Worm (Caenorhabditis elegans) whole organism, young adult: Measurements from ENCODE around the gene Y102A5C.4.
A peak's percentile ranks its signal among the peaks of the same experiment; 100 is the strongest.

Experiments used
- C06A6.2 ChIP-seq: fragments of 200-800 bp; sonication (Bioruptor generic); conservative IDR thresholded peaks from 2 replicates; pipeline ENCODE4 v1.3.6; 2022; ENCODE audit warnings: missing genetic modification characterization, missing compliant biosample characterization
- F23B12.7 ChIP-seq: sonication (generic microtip); optimal IDR thresholded peaks from 2 replicates; lab custom pipeline; 2017; ENCODE audit warnings: missing genetic modification characterization, mild to moderate bottlenecking, missing compliant biosample characterization, antibody characterized with exemption, moderate library complexity; ENCODE audit not compliant: insufficient read depth
- F39B2.1 ChIP-seq: fragments of 200-800 bp; sonication (Bioruptor generic); IDR thresholded peaks from 2 replicates; pipeline ENCODE4 v1.3.6; 2022; ENCODE audit warnings: missing genetic modification reagents, missing genetic modification characterization, missing compliant biosample characterization
- F52B5.7 ChIP-seq: sonication (generic microtip); optimal IDR thresholded peaks from 2 replicates; lab custom pipeline; 2016; ENCODE audit warnings: mild to moderate bottlenecking, missing genetic modification characterization, missing compliant biosample characterization
- F57A8.1 ChIP-seq: fragments of 200-800 bp; sonication (Bioruptor generic); optimal IDR thresholded peaks from 2 replicates; lab custom pipeline; 2018; ENCODE audit warnings: mild to moderate bottlenecking, missing genetic modification characterization, moderate library complexity, missing compliant biosample characterization
- T07F8.4 ChIP-seq: sonication (generic microtip); optimal IDR thresholded peaks from 2 replicates; lab custom pipeline; 2016; ENCODE audit warnings: mild to moderate bottlenecking, missing genetic modification characterization, moderate library complexity, missing compliant biosample characterization
- Y53F4B.3 ChIP-seq: fragments of 200-800 bp; sonication (Bioruptor generic); IDR thresholded peaks from 2 replicates; pipeline ENCODE4 v1.3.6; 2022; ENCODE audit warnings: missing genetic modification reagents, missing genetic modification characterization, missing compliant biosample characterization
- ZK185.1 ChIP-seq: sonication (generic microtip); optimal IDR thresholded peaks from 2 replicates; lab custom pipeline; 2016; ENCODE audit warnings: mild to moderate bottlenecking, missing genetic modification characterization, missing compliant biosample characterization; ENCODE audit not compliant: poor library complexity, severe bottlenecking
- akir-1 ChIP-seq: fragments of 200-800 bp; sonication (Bioruptor generic); optimal IDR thresholded peaks from 2 replicates; lab custom pipeline; 2018; ENCODE audit warnings: mild to moderate bottlenecking, missing genetic modification characterization, moderate library complexity, missing compliant biosample characterization
- bed-1 ChIP-seq: fragments of 200-800 bp; sonication (Bioruptor generic); IDR thresholded peaks from 2 replicates; pipeline ENCODE4 v1.3.6; 2022; ENCODE audit warnings: missing genetic modification reagents, missing genetic modification characterization, missing compliant biosample characterization
- cebp-2 ChIP-seq: fragments of 200-800 bp; sonication (Bioruptor generic); IDR thresholded peaks from 2 replicates; pipeline ENCODE4 v1.3.6; 2022; ENCODE audit warnings: missing genetic modification characterization, missing compliant biosample characterization
- ceh-100 ChIP-seq: fragments of 200-800 bp; sonication (Bioruptor generic); IDR thresholded peaks from 2 replicates; pipeline ENCODE4 v1.3.6; 2022; ENCODE audit warnings: missing genetic modification reagents, missing genetic modification characterization, missing compliant biosample characterization
- ceh-27 ChIP-seq: fragments of 200-800 bp; sonication (Bioruptor generic); optimal IDR thresholded peaks from 2 replicates; lab custom pipeline; 2018; ENCODE audit warnings: mild to moderate bottlenecking, missing genetic modification characterization, moderate library complexity, missing compliant biosample characterization
- ceh-40 ChIP-seq: fragments of 200-800 bp; sonication (Bioruptor generic); IDR thresholded peaks from 2 replicates; pipeline ENCODE4 v1.3.6; 2022; ENCODE audit warnings: missing genetic modification characterization, missing compliant biosample characterization
- egl-18 ChIP-seq: fragments of 200-800 bp; sonication (Bioruptor generic); IDR thresholded peaks from 2 replicates; pipeline ENCODE4 v1.3.6; 2022; ENCODE audit warnings: missing genetic modification reagents, missing genetic modification characterization, missing compliant biosample characterization
- gei-17 ChIP-seq: fragments of 200-800 bp; sonication (Bioruptor generic); optimal IDR thresholded peaks from 2 replicates; lab custom pipeline; 2018; ENCODE audit warnings: mild to moderate bottlenecking, missing genetic modification characterization, missing compliant biosample characterization
- him-1 ChIP-seq: sonication (generic microtip); optimal IDR thresholded peaks from 2 replicates; lab custom pipeline; 2016; ENCODE audit warnings: missing genotype, missing genetic modification reagents, missing genetic modification characterization, missing compliant biosample characterization
- let-526 ChIP-seq: fragments of 200-800 bp; sonication (Bioruptor generic); IDR thresholded peaks from 2 replicates; pipeline ENCODE4 v1.3.6; 2022; ENCODE audit warnings: missing genetic modification reagents, missing genetic modification characterization, missing compliant biosample characterization
- nfyb-1 ChIP-seq: fragments of 200-800 bp; sonication (Bioruptor generic); IDR thresholded peaks from 2 replicates; pipeline ENCODE4 v1.3.6; 2022; ENCODE audit warnings: missing genetic modification reagents, missing genetic modification characterization, missing compliant biosample characterization
- nhr-80 ChIP-seq: sonication (generic microtip); optimal IDR thresholded peaks from 2 replicates; lab custom pipeline; 2016; ENCODE audit warnings: missing genetic modification characterization, missing compliant biosample characterization
- pha-4 ChIP-seq: fragments of 150-350 bp; sonication (generic microtip); optimal IDR thresholded peaks from 2 replicates; lab custom pipeline; 2014; ENCODE audit warnings: missing biosample characterization, missing genetic modification reagents, missing genetic modification characterization
- snpc-1.1 ChIP-seq: sonication (generic microtip); optimal IDR thresholded peaks from 2 replicates; lab custom pipeline; 2017; ENCODE audit warnings: missing genetic modification characterization, mild to moderate bottlenecking, missing compliant biosample characterization, antibody characterized with exemption, moderate library complexity, missing genotype, missing genetic modification reagents; ENCODE audit not compliant: insufficient read depth
- snpc-3.4 ChIP-seq: sonication (generic microtip); optimal IDR thresholded peaks from 2 replicates; lab custom pipeline; 2017; ENCODE audit warnings: missing genetic modification characterization, mild to moderate bottlenecking, missing compliant biosample characterization, antibody characterized with exemption, moderate library complexity, missing genotype, missing genetic modification reagents
- somi-1 ChIP-seq: fragments of 200-800 bp; sonication (Bioruptor generic); optimal IDR thresholded peaks from 2 replicates; lab custom pipeline; 2018; ENCODE audit warnings: mild to moderate bottlenecking, missing genetic modification characterization, missing compliant biosample characterization
- xnd-1 ChIP-seq: sonication (generic microtip); optimal IDR thresholded peaks from 2 replicates; lab custom pipeline; 2016; ENCODE audit warnings: missing genotype, missing genetic modification reagents, missing genetic modification characterization, missing compliant biosample characterization
- zim-3 ChIP-seq: sonication (generic microtip); optimal IDR thresholded peaks from 2 replicates; lab custom pipeline; 2017; ENCODE audit warnings: mild to moderate bottlenecking, missing genetic modification characterization, moderate library complexity, missing compliant biosample characterization
- ztf-22 ChIP-seq: fragments of 200-800 bp; sonication (Bioruptor generic); optimal IDR thresholded peaks from 2 replicates; lab custom pipeline; 2018; ENCODE audit warnings: mild to moderate bottlenecking, missing genetic modification characterization, moderate library complexity, missing compliant biosample characterization
- ztf-28 ChIP-seq: fragments of 200-800 bp; sonication (Bioruptor generic); IDR thresholded peaks from 2 replicates; pipeline ENCODE4 v1.3.6; 2022; ENCODE audit warnings: missing genetic modification reagents, missing genetic modification characterization, missing compliant biosample characterization
- ztf-6 ChIP-seq: fragments of 200-800 bp; sonication (Bioruptor generic); IDR thresholded peaks from 2 replicates; pipeline ENCODE4 v1.3.6; 2022; ENCODE audit warnings: missing genetic modification reagents, missing genetic modification characterization, missing compliant biosample characterization

Gene Y102A5C.4

ce11 chrV:16884744-16885143 lies 37.3 kb upstream of the Y102A5C.4 start, which contains the start of gene F09C6.13:
F09C6.13 (plus strand) TSS chrV:16885044.
- no peak for TF ChIP-seq ztf-22 (GFP tag; lab: Kevin White, UChicago)

DNA sequence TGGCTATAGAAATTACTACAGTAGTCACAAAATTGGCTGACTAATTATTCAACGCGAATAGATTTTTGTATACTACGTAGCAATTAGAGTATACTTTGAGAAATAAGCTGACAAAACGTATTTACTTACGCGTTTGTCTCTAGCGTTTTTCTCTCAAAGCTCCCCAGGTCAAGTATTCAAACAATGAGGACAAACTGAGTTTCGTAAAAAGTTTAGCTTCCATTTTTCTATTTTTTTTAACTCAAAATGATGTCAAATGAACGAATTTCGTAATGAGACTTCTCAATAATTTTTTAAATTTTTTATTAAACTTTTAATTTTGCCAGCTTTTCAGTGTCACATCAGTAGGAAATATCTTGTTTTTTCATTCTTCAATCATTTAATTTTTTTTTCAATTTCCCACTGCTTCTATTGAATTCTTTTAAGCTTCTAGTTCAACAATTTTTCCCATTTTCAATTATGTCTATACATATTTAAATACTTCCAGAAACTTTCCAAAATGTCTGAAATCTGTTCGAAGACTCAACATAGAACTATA lies 33.2 kb upstream of the Y102A5C.4 start, which contains the start of the genes ifas-2 and fbxa-44:
Gene ifas-2, minus strand, starts transcription at position 101 of the 538 bp plus-strand sequence.
Gene fbxa-44, plus strand, starts transcription at position 488 of the 538 bp plus-strand sequence.
- TF ChIP-seq ztf-6: no peak
- no peak for TF ChIP-seq C06A6.2 (GFP tag; lab: Robert Waterston, UW)
- no peak for TF ChIP-seq nhr-80 (tag; lab: Kevin White, UChicago)
- TF ChIP-seq ceh-100 (GFP tag; lab: Robert Waterston, UW): no peak
- no peak for TF ChIP-seq ceh-27 (GFP tag; lab: Kevin White, UChicago)
- TF ChIP-seq gei-17 (GFP tag; lab: Kevin White, UChicago): no peak
- TF ChIP-seq akir-1 (GFP tag; lab: Kevin White, UChicago): no peak
- no peak for TF ChIP-seq pha-4 (tag; lab: Kevin White, UChicago)
- TF ChIP-seq ceh-40 (GFP tag; lab: Robert Waterston, UW): no peak

DNA sequence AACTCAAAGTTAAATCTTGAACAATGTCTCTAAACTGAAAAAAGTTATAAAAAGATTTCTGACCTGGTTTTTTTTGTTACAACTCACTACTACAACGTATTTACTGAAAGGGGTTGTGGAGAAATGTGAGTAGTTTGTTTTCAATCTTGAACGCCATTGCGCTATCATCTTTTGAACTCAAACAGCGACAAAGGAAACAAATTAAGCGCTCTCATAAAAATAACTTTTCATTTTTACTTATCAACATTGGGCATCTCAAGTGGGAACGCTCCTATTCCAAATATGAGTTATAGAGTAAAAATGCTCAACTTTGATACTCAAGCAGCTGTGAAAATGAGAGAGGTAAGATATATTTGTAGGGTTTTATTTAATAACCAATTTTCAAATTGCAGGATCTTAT lies 28.6 kb upstream of the Y102A5C.4 start, which contains the start of gene F09C6.15:
Gene F09C6.15, plus strand, starts transcription at position 301 of the 400 bp plus-strand sequence.
- TF ChIP-seq let-526 (GFP tag; lab: Robert Waterston, UW) (no peak), ZK185.1 (tag; lab: Kevin White, UChicago) (no peak), ceh-27 (GFP tag; lab: Kevin White, UChicago) (no peak), snpc-3.4 (no peak), ztf-28 (GFP tag; lab: Robert Waterston, UW) (no peak), nfyb-1 (GFP tag; lab: Robert Waterston, UW) (no peak), F23B12.7 (no peak), him-1 (tag; lab: Kevin White, UChicago) (no peak), akir-1 (GFP tag; lab: Kevin White, UChicago) (no peak), somi-1 (GFP tag; lab: Kevin White, UChicago) (no peak), F52B5.7 (tag; lab: Kevin White, UChicago) (no peak), cebp-2 (no peak)

DNA sequence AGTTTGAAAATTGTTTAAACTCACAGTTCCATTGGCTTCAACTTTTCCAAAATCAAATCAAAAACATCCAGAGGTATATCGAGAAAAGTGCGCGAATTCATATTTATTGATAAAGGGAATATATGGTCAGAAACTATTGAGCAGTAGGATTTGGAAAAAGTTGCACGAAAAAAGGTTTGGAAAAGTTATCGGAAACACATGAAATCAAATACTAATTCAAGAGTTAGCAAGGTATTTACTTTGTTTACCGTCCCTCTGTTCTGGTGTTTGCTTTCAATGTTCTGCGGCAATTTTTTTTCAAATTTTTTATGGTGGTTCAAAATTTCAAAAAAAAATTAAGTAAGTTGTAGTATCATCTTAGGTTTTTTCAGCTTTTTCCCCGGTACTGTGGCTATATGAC lies 22.7 kb upstream of the Y102A5C.4 start, which contains the start of gene fbxa-45:
Gene fbxa-45, minus strand, starts transcription at position 101 of the 400 bp plus-strand sequence.
- TF ChIP-seq egl-18 (GFP tag; lab: Robert Waterston, UW) (0 out of 2 replicates have a peak, but pooled peaks have one; percentile 26), Y53F4B.3 (GFP tag; lab: Robert Waterston, UW) (no peak)
- TF ChIP-seq, all 124 proteins: peak for 1

- no peak for TF ChIP-seq F57A8.1 (GFP tag; lab: Kevin White, UChicago)
- no peak for TF ChIP-seq xnd-1 (tag; lab: Kevin White, UChicago)
- no peak for TF ChIP-seq nhr-80 (tag; lab: Kevin White, UChicago)
- no peak for TF ChIP-seq snpc-1.1 (tag; lab: Kevin White, UChicago)
- TF ChIP-seq, all 124 proteins: peak for 0
Observed at ce11 chrV:16902726-16903125, 19.3 kb upstream of the Y102A5C.4 start, which contains the start of gene srd-68. srd-68 (minus strand) TSS chrV:16902826.

ce11 chrV:16904612-16905011 lies 17.4 kb upstream of the Y102A5C.4 start, which contains the start of gene nhr-262:
nhr-262 (plus strand) TSS chrV:16904912.
- TF ChIP-seq zim-3 (tag; lab: Kevin White, UChicago) (no peak), F39B2.1 (no peak), T07F8.4 (no peak), bed-1 (GFP tag; lab: Robert Waterston, UW) (no peak)
- TF ChIP-seq, all 124 proteins: peak for 0
